Worm (Caenorhabditis elegans) whole organism, L2 larva: ENCODE data around the gene str-108.

Experiments
- C34F6.9 ChIP-seq: fragments of 150-350 bp; optimal IDR thresholded peaks from 2 replicates; lab custom pipeline; 2014; ENCODE audit warnings: missing biosample characterization, missing genetic modification characterization
- R02D3.7 ChIP-seq: fragments of 150-350 bp; optimal IDR thresholded peaks from 2 replicates; lab custom pipeline; 2014; ENCODE audit warnings: missing biosample characterization, missing genetic modification characterization
- Y55F3AM.14 ChIP-seq: fragments of 200-800 bp; sonication (Bioruptor generic); optimal IDR thresholded peaks from 2 replicates; lab custom pipeline; 2018; ENCODE audit warnings: mild to moderate bottlenecking, missing genetic modification characterization, missing compliant biosample characterization
- alr-1 ChIP-seq: fragments of 150-350 bp; optimal IDR thresholded peaks from 2 replicates; lab custom pipeline; 2014; ENCODE audit warnings: missing biosample characterization, missing genetic modification characterization
- aly-2 ChIP-seq: fragments of 150-350 bp; optimal IDR thresholded peaks from 2 replicates; lab custom pipeline; 2014; ENCODE audit warnings: missing biosample characterization, missing genetic modification characterization
- crh-2 ChIP-seq: sonication (generic microtip); optimal IDR thresholded peaks from 2 replicates; lab custom pipeline; 2017; ENCODE audit warnings: missing biosample characterization, missing genetic modification characterization
- dmd-4 ChIP-seq: sonication (generic microtip); optimal IDR thresholded peaks from 2 replicates; lab custom pipeline; 2017; ENCODE audit warnings: missing biosample characterization, missing genetic modification characterization
- egl-27 ChIP-seq: sonication (generic microtip); optimal IDR thresholded peaks from 3 replicates; lab custom pipeline; 2017; ENCODE audit warnings: missing biosample characterization, missing genetic modification reagents, missing genetic modification characterization
- elt-1 ChIP-seq: fragments of 150-350 bp; optimal IDR thresholded peaks from 2 replicates; lab custom pipeline; 2014; ENCODE audit warnings: missing biosample characterization, missing genetic modification characterization
- elt-3 ChIP-seq: sonication (generic microtip); optimal IDR thresholded peaks from 2 replicates; lab custom pipeline; 2017; ENCODE audit warnings: missing biosample characterization, missing genetic modification characterization
- gmeb-1 ChIP-seq: fragments of 150-350 bp; optimal IDR thresholded peaks from 2 replicates; lab custom pipeline; 2014; ENCODE audit warnings: missing biosample characterization, missing genetic modification characterization
- lin-11 ChIP-seq: fragments of 150-350 bp; sonication (generic microtip); optimal IDR thresholded peaks from 2 replicates; lab custom pipeline; 2014; ENCODE audit warnings: missing biosample characterization, missing genetic modification characterization, inconsistent platforms, mixed read lengths
- lin-13 ChIP-seq: fragments of 150-350 bp; optimal IDR thresholded peaks from 2 replicates; lab custom pipeline; 2014; ENCODE audit warnings: missing biosample characterization, missing genetic modification reagents, missing genetic modification characterization
- lin-39 ChIP-seq: fragments of 150-350 bp; optimal IDR thresholded peaks from 2 replicates; lab custom pipeline; 2014; ENCODE audit warnings: missing biosample characterization, missing genetic modification reagents, missing genetic modification characterization
- lsy-2 ChIP-seq, 2 experiments: fragments of 150-350 bp in 1 of 2; sonication (generic microtip) in 1 of 2; optimal IDR thresholded peaks; 2 replicates each; lab custom pipeline; 2014 to 2017; ENCODE audit warnings: missing biosample characterization in 2 of 2, missing genetic modification characterization in 2 of 2
- mbf-1 ChIP-seq: sonication (generic microtip); optimal IDR thresholded peaks from 2 replicates; lab custom pipeline; 2017; ENCODE audit warnings: missing biosample characterization, missing genetic modification characterization
- nhr-10 ChIP-seq: sonication (generic microtip); optimal IDR thresholded peaks from 2 replicates; lab custom pipeline; 2017; ENCODE audit warnings: missing biosample characterization, missing genetic modification characterization
- nhr-12 ChIP-seq: fragments of 150-350 bp; optimal IDR thresholded peaks from 2 replicates; lab custom pipeline; 2014; ENCODE audit warnings: missing biosample characterization, missing genetic modification characterization
- nhr-129 ChIP-seq: fragments of 150-350 bp; optimal IDR thresholded peaks from 2 replicates; lab custom pipeline; 2014; ENCODE audit warnings: missing biosample characterization, missing genetic modification characterization
- nhr-237 ChIP-seq: fragments of 150-350 bp; optimal IDR thresholded peaks from 2 replicates; lab custom pipeline; 2014; ENCODE audit warnings: missing biosample characterization, missing genetic modification characterization
- nhr-6 ChIP-seq: fragments of 150-350 bp; optimal IDR thresholded peaks from 2 replicates; lab custom pipeline; 2014; ENCODE audit warnings: missing biosample characterization, missing genetic modification characterization
- nhr-77 ChIP-seq: fragments of 150-350 bp; optimal IDR thresholded peaks from 2 replicates; lab custom pipeline; 2014; ENCODE audit warnings: missing biosample characterization, missing genetic modification characterization
- peb-1 ChIP-seq: fragments of 150-350 bp; optimal IDR thresholded peaks from 2 replicates; lab custom pipeline; 2014; ENCODE audit warnings: missing biosample characterization, missing genetic modification characterization
- sem-4 ChIP-seq: fragments of 150-350 bp; optimal IDR thresholded peaks from 2 replicates; lab custom pipeline; 2014; ENCODE audit warnings: missing biosample characterization, missing genetic modification reagents, missing genetic modification characterization
- skn-1 ChIP-seq: sonication (generic microtip); optimal IDR thresholded peaks from 2 replicates; lab custom pipeline; 2017; ENCODE audit warnings: missing biosample characterization, missing genetic modification characterization
- sma-3 ChIP-seq: sonication (generic microtip); optimal IDR thresholded peaks from 2 replicates; lab custom pipeline; 2016; ENCODE audit warnings: missing genetic modification reagents, missing genetic modification characterization, missing compliant biosample characterization
- sma-9 ChIP-seq, 2 experiments: fragments of 150-350 bp in 1 of 2; sonication (generic microtip) in 1 of 2; optimal IDR thresholded peaks; 2 replicates each; lab custom pipeline; 2014 to 2016; ENCODE audit warnings: missing genetic modification characterization in 2 of 2, mild to moderate bottlenecking in 1 of 2, missing biosample characterization in 1 of 2, missing compliant biosample characterization in 1 of 2, missing genetic modification reagents in 1 of 2, moderate library complexity in 1 of 2
- snpc-4 ChIP-seq: fragments of 150-350 bp; optimal IDR thresholded peaks from 2 replicates; lab custom pipeline; 2014; ENCODE audit warnings: missing biosample characterization, missing genetic modification characterization
- unc-39 ChIP-seq: fragments of 150-350 bp; optimal IDR thresholded peaks from 2 replicates; lab custom pipeline; 2014; ENCODE audit warnings: missing biosample characterization, missing genetic modification characterization
- unc-55 ChIP-seq: fragments of 150-350 bp; sonication (generic microtip); optimal IDR thresholded peaks from 3 replicates; lab custom pipeline; 2014; ENCODE audit warnings: missing biosample characterization, missing genetic modification reagents, missing genetic modification characterization
- zag-1 ChIP-seq: fragments of 150-350 bp; optimal IDR thresholded peaks from 2 replicates; lab custom pipeline; 2014; ENCODE audit warnings: missing biosample characterization, missing genetic modification characterization
- ztf-1 ChIP-seq: fragments of 200-800 bp; sonication (Bioruptor generic); conservative IDR thresholded peaks from 2 replicates; pipeline ENCODE4 v1.3.6; 2022; ENCODE audit warnings: missing genetic modification characterization, missing compliant biosample characterization
- ztf-11 ChIP-seq: sonication (generic microtip); optimal IDR thresholded peaks from 2 replicates; lab custom pipeline; 2017; ENCODE audit warnings: missing biosample characterization, missing genetic modification characterization
- ztf-4 ChIP-seq: fragments of 150-350 bp; optimal IDR thresholded peaks from 2 replicates; lab custom pipeline; 2014; ENCODE audit warnings: missing biosample characterization, missing genetic modification characterization

str-108 gene

DNA sequence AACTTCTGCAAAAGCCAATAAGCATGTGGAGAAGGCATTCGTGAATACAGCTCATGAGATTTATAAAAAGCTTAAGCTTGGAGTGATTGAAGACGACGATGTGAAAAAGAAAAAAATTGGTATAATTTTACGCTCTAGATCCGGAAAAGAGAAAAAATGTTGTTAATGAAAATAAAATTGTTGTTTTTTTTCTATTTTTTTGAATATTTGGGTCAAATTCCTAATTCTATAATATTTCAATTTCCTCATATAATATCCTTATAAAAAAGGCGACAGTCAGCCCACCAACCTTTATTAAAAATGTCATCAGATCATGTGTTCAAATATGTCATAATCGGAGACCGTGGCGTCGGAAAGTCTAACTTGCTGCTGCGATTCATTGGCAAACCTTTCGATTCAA is 29.3 kb downstream of the str-108 start, which contains the start of gene rabr-3:
Gene rabr-3 (plus strand): TSS at position 301 of the 400 bp plus-strand sequence.
- TF ChIP-seq lin-11 (tag; lab: Kevin White, UChicago) (no peak), lin-39 (tag; lab: Kevin White, UChicago) (no peak), elt-3 (no peak), alr-1 (tag; lab: Kevin White, UChicago) (no peak), gmeb-1 (tag; lab: Kevin White, UChicago) (no peak), ztf-11 (no peak), Y55F3AM.14 (no peak), mbf-1 (no peak), R02D3.7 (tag; lab: Kevin White, UChicago) (no peak), peb-1 (no peak), nhr-77 (tag; lab: Kevin White, UChicago) (no peak), elt-1 (no peak), sma-3 (GFP tag; lab: Kevin White, UChicago) (no peak), nhr-237 (tag; lab: Kevin White, UChicago) (no peak), nhr-129 (tag; lab: Kevin White, UChicago) (no peak), C34F6.9 (tag; lab: Kevin White, UChicago) (no peak)

DNA sequence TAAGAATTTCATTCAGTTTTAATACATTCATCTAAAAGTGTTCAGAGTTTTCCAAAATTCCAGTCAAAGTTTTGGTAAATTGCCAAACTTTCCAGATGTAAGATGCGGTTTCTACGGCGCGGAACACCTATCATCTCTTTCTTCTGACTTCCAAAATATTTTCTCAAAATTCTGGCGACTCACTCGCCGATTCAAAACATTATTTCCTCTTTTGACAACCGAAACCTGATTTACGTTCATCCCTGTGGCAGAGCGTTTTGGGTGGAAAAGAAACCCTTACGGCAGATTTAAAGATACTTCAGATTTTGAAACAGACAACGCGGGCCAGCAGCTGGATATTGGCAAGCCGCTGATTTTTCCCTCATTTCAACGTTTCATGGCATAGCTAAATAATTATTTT is 32.0 kb downstream of the str-108 start, which contains the start of gene F11A5.5:
Gene F11A5.5 (plus strand): TSS at position 301 of the 400 bp plus-strand sequence.
- TF ChIP-seq ztf-11 (no peak), peb-1 (no peak), nhr-129 (tag; lab: Kevin White, UChicago) (no peak), crh-2 (no peak), sma-9 (GFP tag; optimal IDR thresholded peaks at IDR 0.05; lab: Kevin White, UChicago) (no peak), sma-9 (tag; optimal IDR thresholded peaks at IDR 0.05; lab: Kevin White, UChicago) (no peak)
- TF ChIP-seq, all 48 proteins: peak for 0

DNA sequence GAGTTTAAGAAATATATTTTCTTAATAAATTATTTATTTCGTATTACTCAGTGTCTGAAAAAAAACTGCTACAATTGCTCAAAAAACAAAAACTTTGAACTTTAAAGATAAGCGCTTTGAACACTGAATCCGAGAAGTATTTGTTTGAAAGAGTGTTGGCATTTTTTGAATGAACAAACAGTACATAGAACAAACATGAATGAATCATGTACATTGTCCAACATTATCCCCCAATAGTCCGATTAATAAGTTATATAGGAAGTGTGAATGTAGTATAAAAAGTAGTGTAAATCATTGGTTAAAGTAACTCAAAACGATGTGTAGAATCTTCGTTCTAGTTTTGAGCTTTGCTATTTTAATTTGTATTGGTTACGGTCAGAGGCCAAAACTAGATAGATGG is 35.7 kb downstream of the str-108 start, which contains the start of gene F11A5.17:
Gene F11A5.17 (plus strand): TSS at position 301 of the 400 bp plus-strand sequence.
- TF ChIP-seq zag-1 (tag; lab: Kevin White, UChicago) (no peak), nhr-10 (tag; lab: Kevin White, UChicago) (no peak), gmeb-1 (tag; lab: Kevin White, UChicago) (no peak), mbf-1 (no peak), nhr-12 (no peak), sem-4 (tag; lab: Kevin White, UChicago) (no peak), nhr-6 (tag; lab: Kevin White, UChicago) (no peak), lin-13 (no peak), R02D3.7 (tag; lab: Kevin White, UChicago) (no peak), snpc-4 (tag; lab: Kevin White, UChicago) (no peak)

DNA sequence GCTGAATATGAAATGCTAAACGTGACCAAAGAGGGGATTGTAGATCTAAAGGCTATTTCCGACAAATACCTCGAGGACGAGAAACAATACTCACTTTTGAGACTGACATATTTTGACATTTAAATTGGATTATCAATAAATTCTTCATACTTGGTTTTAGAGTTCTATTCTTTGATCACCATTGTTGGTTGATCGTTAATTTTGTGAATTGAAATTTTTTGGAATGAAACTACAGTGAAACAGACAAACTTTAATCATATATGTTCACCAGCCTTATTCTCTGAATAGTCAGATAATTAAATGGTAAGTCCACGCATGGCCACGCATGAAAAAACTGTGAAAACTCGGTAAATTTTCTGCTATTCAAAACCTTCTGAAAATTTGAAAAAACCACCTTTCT is 36.6 kb downstream of the str-108 start, which contains the start of gene F11A5.18:
Gene F11A5.18 (plus strand): TSS at position 301 of the 400 bp plus-strand sequence.
- TF ChIP-seq Y55F3AM.14, result no peak
- TF ChIP-seq C34F6.9 (tag; lab: Kevin White, UChicago), result no peak
- no peak for TF ChIP-seq nhr-77 (tag; lab: Kevin White, UChicago)
- no peak for TF ChIP-seq sma-9 (GFP tag; optimal IDR thresholded peaks at IDR 0.05; lab: Kevin White, UChicago)
- TF ChIP-seq sma-9 (tag; optimal IDR thresholded peaks at IDR 0.05; lab: Kevin White, UChicago), result no peak
- no peak for TF ChIP-seq nhr-129 (tag; lab: Kevin White, UChicago)

DNA sequence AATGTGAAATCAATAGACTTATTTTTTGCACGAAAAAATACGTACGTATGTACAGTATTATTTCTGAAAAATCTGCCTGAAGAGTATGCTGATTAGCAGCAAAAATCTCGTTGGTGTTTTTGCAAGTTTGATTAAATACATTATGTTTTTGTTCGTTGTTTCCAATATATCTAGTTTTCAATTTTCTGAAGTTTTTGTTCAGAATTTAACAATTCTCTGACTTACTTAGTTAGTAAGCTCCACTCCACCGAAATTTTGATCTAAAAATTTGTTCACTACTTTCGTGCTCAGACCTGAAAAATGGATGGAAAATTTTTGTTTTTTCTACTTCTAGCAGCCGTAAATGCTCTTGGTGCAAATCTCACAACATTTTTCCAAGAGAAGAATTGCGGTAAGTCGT is 38.9 kb downstream of the str-108 start, which contains the start of gene irld-26:
Gene irld-26 (plus strand): TSS at position 301 of the 400 bp plus-strand sequence.
- TF ChIP-seq nhr-77 (tag; lab: Kevin White, UChicago) (no peak), Y55F3AM.14 (no peak), unc-55 (GFP tag; lab: Kevin White, UChicago) (no peak), egl-27 (tag; lab: Kevin White, UChicago) (no peak), dmd-4 (tag; lab: Kevin White, UChicago) (no peak), nhr-12 (no peak), lin-13 (no peak)

DNA sequence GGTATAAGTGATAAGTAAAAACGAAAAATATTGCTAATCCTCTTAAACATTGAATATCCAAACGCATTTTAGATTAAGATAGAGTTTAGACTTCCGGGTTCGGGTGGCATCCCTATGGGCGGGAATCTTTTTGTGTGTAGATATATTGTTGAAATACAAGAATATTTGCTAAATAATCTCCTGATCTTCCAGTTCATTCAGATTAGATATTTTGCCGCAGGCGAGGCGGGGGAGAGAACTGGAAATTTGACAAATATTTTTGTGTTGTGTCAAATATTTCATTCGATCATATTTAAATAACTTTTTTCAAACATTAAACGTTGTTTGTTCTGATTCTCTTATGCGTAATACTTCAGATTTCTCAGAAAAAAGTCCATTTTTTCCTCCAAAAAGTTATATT is 43.8 kb downstream of the str-108 start, which contains the start of gene oac-15:
Gene oac-15 (minus strand): TSS at position 101 of the 400 bp plus-strand sequence.
- TF ChIP-seq nhr-12 (no peak), ztf-1 (GFP tag; lab: Robert Waterston, UW) (no peak), lin-13 (no peak), dmd-4 (tag; lab: Kevin White, UChicago) (no peak), ztf-11 (no peak), aly-2 (tag; lab: Kevin White, UChicago) (no peak), unc-39 (tag; lab: Kevin White, UChicago) (no peak), sma-9 (GFP tag; optimal IDR thresholded peaks at IDR 0.05; lab: Kevin White, UChicago) (no peak), sma-9 (tag; optimal IDR thresholded peaks at IDR 0.05; lab: Kevin White, UChicago) (no peak), nhr-237 (tag; lab: Kevin White, UChicago) (no peak), ztf-4 (no peak), lsy-2 (tag; optimal IDR thresholded peaks at IDR 0.05; lab: Kevin White, UChicago) (no peak), nhr-10 (tag; lab: Kevin White, UChicago) (no peak), nhr-6 (tag; lab: Kevin White, UChicago) (no peak), peb-1 (no peak), sem-4 (tag; lab: Kevin White, UChicago) (no peak), R02D3.7 (tag; lab: Kevin White, UChicago) (no peak), gmeb-1 (tag; lab: Kevin White, UChicago) (no peak), skn-1 (no peak), elt-3 (no peak), unc-55 (GFP tag; lab: Kevin White, UChicago) (no peak)
